Fruit fly (Drosophila melanogaster) whole organism, adult: ENCODE measurements around the gene Cyp309a2.

Experiments
- CG11617 ChIP-seq: fragments of 200-800 bp; sonication (Bioruptor generic); optimal IDR thresholded peaks from 2 replicates; lab custom pipeline; 2017; ENCODE audit warnings: mild to moderate bottlenecking, missing biosample characterization, missing genetic modification reagents, missing genetic modification characterization
- CG12768 ChIP-seq: fragments of 200-800 bp; sonication (Bioruptor generic); optimal IDR thresholded peaks from 2 replicates; lab custom pipeline; 2017; ENCODE audit warnings: missing biosample characterization, missing genetic modification characterization, mild to moderate bottlenecking, moderate library complexity, missing genetic modification reagents
- CG14711 ChIP-seq: fragments of 200-800 bp; sonication (Bioruptor generic); optimal IDR thresholded peaks from 2 replicates; lab custom pipeline; 2018; ENCODE audit warnings: missing biosample characterization, mild to moderate bottlenecking, missing genetic modification characterization, moderate library complexity
- CG1620 ChIP-seq: fragments of 200-800 bp; sonication (Bioruptor generic); optimal IDR thresholded peaks from 2 replicates; lab custom pipeline; 2016; ENCODE audit warnings: missing biosample characterization, missing genetic modification characterization
- CG33017 ChIP-seq: fragments of 200-800 bp; sonication (Bioruptor generic); optimal IDR thresholded peaks from 2 replicates; lab custom pipeline; 2018; ENCODE audit warnings: missing biosample characterization, mild to moderate bottlenecking, missing genetic modification characterization, moderate library complexity
- CG5204 ChIP-seq: fragments of 200-800 bp; sonication (Bioruptor generic); optimal IDR thresholded peaks from 2 replicates; lab custom pipeline; 2016; ENCODE audit warnings: missing biosample characterization, missing genetic modification characterization
- CG7045 ChIP-seq: fragments of 200-800 bp; sonication (Bioruptor generic); optimal IDR thresholded peaks from 2 replicates; lab custom pipeline; 2017; ENCODE audit warnings: missing biosample characterization, mild to moderate bottlenecking, missing genetic modification characterization
- CG7101 ChIP-seq: fragments of 200-800 bp; sonication (Bioruptor generic); optimal IDR thresholded peaks from 2 replicates; lab custom pipeline; 2018; ENCODE audit warnings: missing biosample characterization, mild to moderate bottlenecking, missing genetic modification characterization, moderate library complexity
- Clk ChIP-seq: fragments of 200-800 bp; sonication (Bioruptor generic); optimal IDR thresholded peaks from 2 replicates; lab custom pipeline; 2017; ENCODE audit warnings: missing biosample characterization, missing genetic modification characterization
- Crg-1 ChIP-seq: fragments of 200-800 bp; sonication (Bioruptor generic); optimal IDR thresholded peaks from 2 replicates; lab custom pipeline; 2016; ENCODE audit warnings: missing biosample characterization, missing genetic modification characterization
- Hr96 ChIP-seq: fragments of 200-800 bp; sonication (Bioruptor generic); optimal IDR thresholded peaks from 2 replicates; lab custom pipeline; 2016; ENCODE audit warnings: missing biosample characterization, missing genetic modification characterization
- Mnt ChIP-seq: fragments of 200-800 bp; sonication (Bioruptor generic); optimal IDR thresholded peaks from 2 replicates; lab custom pipeline; 2016; ENCODE audit warnings: missing biosample characterization, mild to moderate bottlenecking, missing genetic modification characterization
- bab1 ChIP-seq: fragments of 200-800 bp; sonication (Bioruptor generic); optimal IDR thresholded peaks from 3 replicates; lab custom pipeline; 2019; ENCODE audit warnings: missing biosample characterization, mild to moderate bottlenecking, missing genetic modification characterization, moderate library complexity
- cic ChIP-seq: fragments of 200-800 bp; sonication (Bioruptor generic); optimal IDR thresholded peaks from 2 replicates; lab custom pipeline; 2017; ENCODE audit warnings: missing biosample characterization, mild to moderate bottlenecking, missing genetic modification characterization, moderate library complexity
- cnc ChIP-seq, 2 experiments: fragments of >200 bp; optimal IDR thresholded peaks; 2 replicates each; lab custom pipeline; 2017
- kay ChIP-seq: fragments of 200-800 bp; sonication (Bioruptor generic); peaks from one replicate; lab custom pipeline; 2016; ENCODE audit warnings: missing biosample characterization, missing genetic modification characterization, borderline replicate concordance
- ovo ChIP-seq: fragments of 200-800 bp; sonication (Bioruptor generic); optimal IDR thresholded peaks from 2 replicates; lab custom pipeline; 2016; ENCODE audit warnings: missing biosample characterization, missing genetic modification characterization
- pad ChIP-seq: fragments of 200-800 bp; sonication (Bioruptor generic); optimal IDR thresholded peaks from 3 replicates; lab custom pipeline; 2017; ENCODE audit warnings: missing biosample characterization, missing genetic modification characterization, mild to moderate bottlenecking, moderate library complexity, missing genetic modification reagents
- tj ChIP-seq: fragments of 200-800 bp; sonication (Bioruptor generic); optimal IDR thresholded peaks from 3 replicates; lab custom pipeline; 2017; ENCODE audit warnings: missing biosample characterization, mild to moderate bottlenecking, missing genetic modification characterization, moderate library complexity
- toe ChIP-seq: fragments of 200-800 bp; sonication (Bioruptor generic); optimal IDR thresholded peaks from 2 replicates; lab custom pipeline; 2016; ENCODE audit warnings: missing biosample characterization, missing genetic modification characterization

The Cyp309a2 gene

dm6 chr2L:2572937-2573336 is at the start of gene Cyp309a2:
Gene Cyp309a2, minus strand, starts transcription at chr2L:2573037.
- TF ChIP-seq CG14711 (tag; lab: Kevin White, UChicago) (no peak), ovo (GFP tag; lab: Kevin White, UChicago) (no peak)

- TF ChIP-seq CG11617 (GFP tag; lab: Kevin White, UChicago) (no peak), tj (GFP tag; lab: Kevin White, UChicago) (no peak), bab1 (GFP tag; lab: Kevin White, UChicago) (no peak), Clk (GFP tag; lab: Kevin White, UChicago) (no peak), Hr96 (GFP tag; lab: Kevin White, UChicago) (no peak), Crg-1 (GFP tag; lab: Kevin White, UChicago) (no peak), cnc (optimal IDR thresholded peaks at IDR 0.05; lab: Kevin White, UChicago) (no peak), CG14711 (tag; lab: Kevin White, UChicago) (no peak)
Observed at dm6 chr2L:2619887-2620286, 47.0 kb upstream of the Cyp309a2 start, which contains the start of gene CG43403. Gene CG43403, plus strand, starts transcription at chr2L:2620187.

dm6 chr2L:2609694-2610093 is 36.9 kb upstream of the Cyp309a2 start, which contains the start of gene CG15395:
Gene CG15395, plus strand, starts transcription at chr2L:2609994.
- no peak for TF ChIP-seq Hr96 (GFP tag; lab: Kevin White, UChicago)
- no peak for TF ChIP-seq CG7045 (GFP tag; lab: Kevin White, UChicago)
- TF ChIP-seq CG14711 (tag; lab: Kevin White, UChicago), result no peak
- TF ChIP-seq CG5204 (GFP tag; lab: Kevin White, UChicago), result no peak
- no peak for TF ChIP-seq CG33017 (tag; lab: Kevin White, UChicago)
- TF ChIP-seq CG7101 (tag; lab: Kevin White, UChicago), result no peak
- no peak for TF ChIP-seq Clk (GFP tag; lab: Kevin White, UChicago)
- TF ChIP-seq bab1 (GFP tag; lab: Kevin White, UChicago), result no peak
- TF ChIP-seq CG1620 (GFP tag; lab: Kevin White, UChicago), result no peak
- TF ChIP-seq ovo (GFP tag; lab: Kevin White, UChicago), result no peak
- TF ChIP-seq Mnt, result no peak
- no peak for TF ChIP-seq CG12768 (GFP tag; lab: Kevin White, UChicago)
- TF ChIP-seq kay (GFP tag; lab: Kevin White, UChicago), result no peak
- no peak for TF ChIP-seq cnc (optimal IDR thresholded peaks at IDR 0.05; lab: Kevin White, UChicago)
- TF ChIP-seq pad (GFP tag; lab: Kevin White, UChicago), result no peak

dm6 chr2L:2606725-2607124 is 33.9 kb upstream of the Cyp309a2 start:
- TF ChIP-seq CG5204 (GFP tag; lab: Kevin White, UChicago) (no peak), Hr96 (GFP tag; lab: Kevin White, UChicago) (no peak), kay (GFP tag; lab: Kevin White, UChicago) (no peak)

dm6 chr2L:2591569-2591968 is 18.7 kb upstream of the Cyp309a2 start, which contains the start of gene CG15394:
Gene CG15394, plus strand, starts transcription at chr2L:2591869.
- TF ChIP-seq cic, result no peak
- TF ChIP-seq Mnt, result no peak
- no peak for TF ChIP-seq cnc (optimal IDR thresholded peaks at IDR 0.05; lab: Kevin White, UChicago)
- no peak for TF ChIP-seq kay (GFP tag; lab: Kevin White, UChicago)
- no peak for TF ChIP-seq CG5204 (GFP tag; lab: Kevin White, UChicago)
- TF ChIP-seq Crg-1 (GFP tag; lab: Kevin White, UChicago), result no peak
- no peak for TF ChIP-seq CG1620 (GFP tag; lab: Kevin White, UChicago)
- TF ChIP-seq CG33017 (tag; lab: Kevin White, UChicago), result no peak
- no peak for TF ChIP-seq CG7101 (tag; lab: Kevin White, UChicago)
- TF ChIP-seq bab1 (GFP tag; lab: Kevin White, UChicago), result no peak
- TF ChIP-seq Hr96 (GFP tag; lab: Kevin White, UChicago), result no peak
- TF ChIP-seq ovo (GFP tag; lab: Kevin White, UChicago), result no peak
- TF ChIP-seq CG11617 (GFP tag; lab: Kevin White, UChicago), result no peak
- TF ChIP-seq toe (GFP tag; lab: Kevin White, UChicago), result no peak

- peak; percentile 58 for TF ChIP-seq CG1620 (GFP tag; lab: Kevin White, UChicago)
- peak; percentile 62 for TF ChIP-seq CG7101 (tag; lab: Kevin White, UChicago)
- peak; percentile 29 for TF ChIP-seq ovo (GFP tag; lab: Kevin White, UChicago)
- no peak for TF ChIP-seq bab1 (GFP tag; lab: Kevin White, UChicago)
- TF ChIP-seq CG14711 (tag; lab: Kevin White, UChicago), result peak; percentile 3
- peak; percentile 26 for TF ChIP-seq CG12768 (GFP tag; lab: Kevin White, UChicago)
- no peak for TF ChIP-seq tj (GFP tag; lab: Kevin White, UChicago)
- TF ChIP-seq Hr96 (GFP tag; lab: Kevin White, UChicago), result peak; percentile 41
- peak; percentile 74 for TF ChIP-seq Crg-1 (GFP tag; lab: Kevin White, UChicago)
- TF ChIP-seq cic, result peak; percentile 6
- TF ChIP-seq Clk (GFP tag; lab: Kevin White, UChicago), result peak; percentile 17
- TF ChIP-seq Mnt, result peak; percentile 47
- peak; percentile 53 for TF ChIP-seq pad (GFP tag; lab: Kevin White, UChicago)
- TF ChIP-seq CG11617 (GFP tag; lab: Kevin White, UChicago), result no peak
- peak; percentile 1 for TF ChIP-seq CG7045 (GFP tag; lab: Kevin White, UChicago)
- TF ChIP-seq kay (GFP tag; lab: Kevin White, UChicago), result no peak
- TF ChIP-seq CG5204 (GFP tag; lab: Kevin White, UChicago), result no peak
Observed at dm6 chr2L:2585285-2585684, 12.4 kb upstream of the Cyp309a2 start, which contains the start of gene Drp1. Gene Drp1, minus strand, starts transcription at chr2L:2585430.
